Worm (Caenorhabditis elegans) whole organism, early embryonic: ENCODE results near the gene srw-26.

Experiments used
- B0310.2 ChIP-seq: sonication (generic microtip); optimal IDR thresholded peaks from 2 replicates; lab custom pipeline; 2016; ENCODE audit warnings: mild to moderate bottlenecking, missing genetic modification characterization, missing compliant biosample characterization
- sea-1 ChIP-seq: fragments of 200-800 bp; sonication (Bioruptor generic); conservative IDR thresholded peaks from 2 replicates; pipeline ENCODE4 v1.3.6; 2022; ENCODE audit warnings: missing genetic modification characterization, missing compliant biosample characterization

DNA sequence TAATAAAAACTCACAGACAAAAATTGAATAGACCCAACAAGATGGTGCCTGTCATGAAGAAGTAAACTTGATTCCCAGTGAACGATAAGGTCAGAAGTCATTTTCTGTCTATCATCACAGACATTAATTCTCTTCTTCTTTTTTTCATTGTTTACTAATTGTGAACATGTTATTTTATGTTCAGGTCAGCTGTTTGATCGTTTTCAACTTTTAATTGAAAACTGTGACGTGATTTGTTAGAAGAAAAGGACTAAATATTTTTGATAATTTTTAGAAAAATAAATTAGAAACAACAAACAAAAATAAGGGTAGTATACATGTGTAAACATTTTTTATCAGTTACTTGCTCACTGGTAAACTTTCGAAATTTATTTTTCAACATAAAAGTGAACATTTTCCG is 37.4 kb upstream of the srw-26 start, which contains the start of gene F36G9.7:
- TF ChIP-seq B0310.2 (no peak), sea-1 (GFP tag; lab: Robert Waterston, UW) (no peak)
